Worm (Caenorhabditis elegans) whole organism, L3 larva: ENCODE results near the gene tnt-2.

Source experiments
- R02D3.7 ChIP-seq: fragments of 150-350 bp; optimal IDR thresholded peaks from 2 replicates; lab custom pipeline; 2014; ENCODE audit warnings: missing biosample characterization, missing genetic modification characterization
- ZK546.5 ChIP-seq: sonication (generic microtip); optimal IDR thresholded peaks from 2 replicates; lab custom pipeline; 2017; ENCODE audit warnings: missing biosample characterization, missing genetic modification characterization
- ceh-16 ChIP-seq: sonication (generic microtip); optimal IDR thresholded peaks from 2 replicates; lab custom pipeline; 2017; ENCODE audit warnings: missing biosample characterization, missing genetic modification characterization
- ceh-28 ChIP-seq: fragments of 150-350 bp; optimal IDR thresholded peaks from 2 replicates; lab custom pipeline; 2014; ENCODE audit warnings: missing biosample characterization, missing genetic modification reagents, missing genetic modification characterization
- ceh-9 ChIP-seq: sonication (generic microtip); optimal IDR thresholded peaks from 2 replicates; lab custom pipeline; 2018; ENCODE audit warnings: missing biosample characterization, missing genetic modification characterization
- daf-12 ChIP-seq: fragments of 150-350 bp; optimal IDR thresholded peaks from 2 replicates; lab custom pipeline; 2014; ENCODE audit warnings: missing biosample characterization, missing genetic modification reagents, missing genetic modification characterization
- egl-27 ChIP-seq: sonication (generic microtip); optimal IDR thresholded peaks from 4 replicates; lab custom pipeline; 2017; ENCODE audit warnings: missing biosample characterization, missing genetic modification reagents, missing genetic modification characterization
- elt-1 ChIP-seq: fragments of 150-350 bp; optimal IDR thresholded peaks from 2 replicates; lab custom pipeline; 2014; ENCODE audit warnings: missing biosample characterization, missing genetic modification characterization
- elt-2 ChIP-seq: sonication (generic microtip); optimal IDR thresholded peaks from 2 replicates; lab custom pipeline; 2016; ENCODE audit warnings: missing genetic modification reagents, mild to moderate bottlenecking, missing genetic modification characterization, missing compliant biosample characterization
- elt-3 ChIP-seq, 3 experiments: fragments of 150-350 bp in 1 of 3; sonication (generic microtip) in 2 of 3; optimal IDR thresholded peaks; 2 replicates in 2 of 3; 4 replicates in 1 of 3; lab custom pipeline; 2014 to 2017; ENCODE audit warnings: missing biosample characterization in 3 of 3, missing genetic modification characterization in 3 of 3
- eor-1 ChIP-seq, 2 experiments: fragments of 150-350 bp; optimal IDR thresholded peaks; 2 replicates each; lab custom pipeline; 2014 to 2018; ENCODE audit warnings: missing biosample characterization in 2 of 2, missing genetic modification characterization in 2 of 2
- fkh-10 ChIP-seq: sonication (generic microtip); optimal IDR thresholded peaks from 2 replicates; lab custom pipeline; 2017; ENCODE audit warnings: missing biosample characterization, missing genetic modification reagents, missing genetic modification characterization
- fkh-2 ChIP-seq: fragments of 150-350 bp; optimal IDR thresholded peaks from 2 replicates; lab custom pipeline; 2014; ENCODE audit warnings: missing biosample characterization, missing genetic modification reagents, missing genetic modification characterization
- hmg-11 ChIP-seq: sonication (generic microtip); optimal IDR thresholded peaks from 2 replicates; lab custom pipeline; 2016; ENCODE audit warnings: missing genetic modification characterization, missing compliant biosample characterization
- lin-15B ChIP-seq: fragments of 150-350 bp; optimal IDR thresholded peaks from 2 replicates; lab custom pipeline; 2014; ENCODE audit warnings: missing biosample characterization, missing genetic modification characterization
- lsy-12 ChIP-seq: sonication (generic microtip); optimal IDR thresholded peaks from 2 replicates; lab custom pipeline; 2016; ENCODE audit warnings: mild to moderate bottlenecking, missing genetic modification characterization, missing compliant biosample characterization
- mdl-1 ChIP-seq: fragments of 150-350 bp; optimal IDR thresholded peaks from 2 replicates; lab custom pipeline; 2014; ENCODE audit warnings: missing biosample characterization, missing genetic modification characterization
- nfya-1 ChIP-seq: sonication (generic microtip); optimal IDR thresholded peaks from 2 replicates; lab custom pipeline; 2017; ENCODE audit warnings: missing genetic modification characterization, mild to moderate bottlenecking, missing compliant biosample characterization, antibody characterized with exemption, moderate library complexity; ENCODE audit not compliant: insufficient read depth
- nhr-23 ChIP-seq: fragments of 150-350 bp; optimal IDR thresholded peaks from 2 replicates; lab custom pipeline; 2014; ENCODE audit warnings: missing biosample characterization, missing genetic modification reagents, missing genetic modification characterization
- nhr-237 ChIP-seq: fragments of 150-350 bp; optimal IDR thresholded peaks from 2 replicates; lab custom pipeline; 2014; ENCODE audit warnings: missing biosample characterization, missing genetic modification characterization
- nhr-25 ChIP-seq: sonication (generic microtip); optimal IDR thresholded peaks from 2 replicates; lab custom pipeline; 2017; ENCODE audit warnings: missing biosample characterization, missing genetic modification characterization
- nhr-28 ChIP-seq: fragments of 150-350 bp; optimal IDR thresholded peaks from 2 replicates; lab custom pipeline; 2014; ENCODE audit warnings: missing biosample characterization, missing genetic modification characterization
- nhr-43 ChIP-seq: sonication (generic microtip); optimal IDR thresholded peaks from 2 replicates; lab custom pipeline; 2016; ENCODE audit warnings: mild to moderate bottlenecking, missing genetic modification characterization, missing compliant biosample characterization; ENCODE audit not compliant: poor library complexity, severe bottlenecking
- nhr-67 ChIP-seq: fragments of 150-350 bp; optimal IDR thresholded peaks from 2 replicates; lab custom pipeline; 2014; ENCODE audit warnings: missing biosample characterization, missing genetic modification characterization
- nhr-76 ChIP-seq: fragments of 150-350 bp; sonication (generic microtip); optimal IDR thresholded peaks from 5 replicates; lab custom pipeline; 2014; ENCODE audit warnings: missing biosample characterization, missing genetic modification characterization
- pha-4 ChIP-seq: fragments of 150-350 bp; optimal IDR thresholded peaks from 2 replicates; lab custom pipeline; 2014; ENCODE audit warnings: missing biosample characterization, missing genetic modification reagents, missing genetic modification characterization
- pqm-1 ChIP-seq: fragments of 150-350 bp; optimal IDR thresholded peaks from 2 replicates; lab custom pipeline; 2017; ENCODE audit warnings: missing biosample characterization, missing genetic modification characterization, inconsistent platforms
- skn-1 ChIP-seq: fragments of 150-350 bp; optimal IDR thresholded peaks from 2 replicates; lab custom pipeline; 2014; ENCODE audit warnings: missing biosample characterization, missing genetic modification characterization
- snpc-4 ChIP-seq: fragments of 150-350 bp; optimal IDR thresholded peaks from 2 replicates; lab custom pipeline; 2014; ENCODE audit warnings: missing biosample characterization, missing genetic modification characterization
- ztf-11 ChIP-seq: fragments of 150-350 bp; optimal IDR thresholded peaks from 2 replicates; lab custom pipeline; 2014; ENCODE audit warnings: missing biosample characterization, missing genetic modification characterization
- ztf-4 ChIP-seq: fragments of 150-350 bp; optimal IDR thresholded peaks from 2 replicates; lab custom pipeline; 2014; ENCODE audit warnings: missing biosample characterization, missing genetic modification characterization

Gene tnt-2

ce11 chrX:8744192-8744985 is 21.0 kb upstream of the tnt-2 start:
- TF ChIP-seq elt-1 (tag; lab: Kevin White, UChicago) (no peak), ztf-11 (tag; lab: Kevin White, UChicago) (no peak), ceh-9 (no peak), hmg-11 (tag; lab: Kevin White, UChicago) (no peak), mdl-1 (no peak), fkh-10 (GFP tag; lab: Kevin White, UChicago) (no peak), R02D3.7 (tag; lab: Kevin White, UChicago) (no peak), nhr-76 (tag; lab: Kevin White, UChicago) (no peak), ceh-16 (tag; lab: Kevin White, UChicago) (no peak), nhr-237 (no peak), nhr-67 (tag; lab: Kevin White, UChicago) (no peak), nhr-43 (no peak)

ce11 chrX:8742896-8743295 is 19.5 kb upstream of the tnt-2 start, which contains the start of gene M02D8.7:
Gene M02D8.7 (minus strand): TSS chrX:8742996.
- TF ChIP-seq fkh-2 (tag; lab: Kevin White, UChicago) = no peak
- no peak for TF ChIP-seq snpc-4 (tag; lab: Kevin White, UChicago)
- no peak for TF ChIP-seq ceh-9
- no peak for TF ChIP-seq elt-1 (tag; lab: Kevin White, UChicago)
- TF ChIP-seq ztf-4 = no peak
- TF ChIP-seq ceh-16 (tag; lab: Kevin White, UChicago) = no peak
- TF ChIP-seq elt-2 (tag; lab: Kevin White, UChicago) = no peak

DNA sequence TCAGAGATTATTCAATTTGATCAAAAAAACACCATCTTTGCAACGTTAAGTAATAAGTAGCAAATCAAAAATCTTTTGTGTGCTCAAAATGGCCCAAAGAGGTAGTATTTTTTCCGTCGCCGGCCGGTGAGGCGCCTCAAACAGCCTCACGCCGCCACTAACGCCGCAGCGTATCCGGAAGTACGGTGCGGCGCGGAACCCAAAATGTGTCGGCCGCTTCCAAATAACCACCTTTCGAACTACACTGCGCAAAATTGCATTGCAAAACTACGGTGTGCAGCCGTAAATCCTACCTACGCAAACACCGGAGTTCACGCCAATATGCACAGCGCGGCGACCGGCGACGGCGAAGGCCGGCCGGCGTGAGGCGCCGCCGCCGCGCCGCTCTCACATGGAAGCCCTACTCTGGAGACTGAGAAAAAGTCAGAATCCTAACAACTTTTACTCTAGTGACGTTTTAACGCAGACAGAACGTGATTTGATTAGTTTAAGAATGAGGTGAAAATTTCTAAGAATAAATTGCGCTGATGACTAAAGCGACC is 18.4 kb upstream of the tnt-2 start:
- TF ChIP-seq daf-12 (tag; lab: Kevin White, UChicago) = no peak
- no peak for TF ChIP-seq ceh-16 (tag; lab: Kevin White, UChicago)
- TF ChIP-seq nhr-23 (tag; lab: Kevin White, UChicago) = no peak
- TF ChIP-seq fkh-10 (GFP tag; lab: Kevin White, UChicago) = no peak
- no peak for TF ChIP-seq elt-2 (tag; lab: Kevin White, UChicago)
- no peak for TF ChIP-seq lin-15B
- TF ChIP-seq ceh-28 = no peak
- no peak for TF ChIP-seq lsy-12
- TF ChIP-seq nhr-43 = no peak
- TF ChIP-seq nhr-76 (tag; lab: Kevin White, UChicago) = no peak
- no peak for TF ChIP-seq elt-3 (tag; optimal IDR thresholded peaks at IDR 0.05; lab: Kevin White, UChicago)

- TF ChIP-seq skn-1 (tag; lab: Kevin White, UChicago) (no peak), pha-4 (tag; lab: Kevin White, UChicago) (no peak), eor-1 (tag; optimal IDR thresholded peaks at IDR 0.05; lab: Kevin White, UChicago) (no peak), elt-2 (tag; lab: Kevin White, UChicago) (no peak), mdl-1 (no peak), ztf-4 (no peak), snpc-4 (tag; lab: Kevin White, UChicago) (no peak)
These were observed 16.0 kb upstream of the tnt-2 start, which contains the start of gene M02D8.2 for ce11 chrX:8739373-8739772. Gene M02D8.2 (plus strand): TSS chrX:8739673.

DNA sequence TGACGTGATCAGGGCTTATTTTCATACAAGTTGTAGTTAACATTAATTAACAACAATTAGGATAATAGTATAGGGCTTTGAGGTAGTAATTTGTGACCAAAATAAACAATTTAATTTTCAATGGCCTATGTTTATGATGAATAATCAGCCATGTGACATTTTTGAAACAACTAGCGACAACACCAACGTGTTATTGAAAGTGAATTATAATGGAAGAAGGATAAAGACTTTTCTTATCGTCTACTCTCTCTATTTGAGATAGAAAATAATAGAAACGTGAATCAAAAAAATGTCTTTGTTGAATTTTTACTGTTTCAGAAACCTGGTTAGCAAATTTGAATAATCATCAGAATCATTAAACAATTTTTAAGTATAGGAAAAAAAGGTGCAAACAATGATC is 14.5 kb upstream of the tnt-2 start:
- no peak for TF ChIP-seq nhr-43
- TF ChIP-seq nhr-76 (tag; lab: Kevin White, UChicago) = no peak
- TF ChIP-seq nhr-25 = no peak
- TF ChIP-seq nfya-1 (tag; lab: Kevin White, UChicago) = no peak
- no peak for TF ChIP-seq elt-1 (tag; lab: Kevin White, UChicago)
- TF ChIP-seq elt-2 (tag; lab: Kevin White, UChicago) = no peak
- TF ChIP-seq pqm-1 (tag; lab: Kevin White, UChicago) = no peak
- no peak for TF ChIP-seq nhr-28 (tag; lab: Kevin White, UChicago)
- no peak for TF ChIP-seq ZK546.5 (tag; lab: Kevin White, UChicago)
- TF ChIP-seq egl-27 (tag; lab: Kevin White, UChicago) = no peak
